Fruit fly (Drosophila melanogaster) whole organism, pupa: ENCODE data around the gene CG10948.
A peak's percentile ranks its signal among the peaks of the same experiment; 100 is the strongest.

Experiments used
- CG10348 ChIP-seq: fragments of 200-800 bp; sonication (Bioruptor generic); IDR thresholded peaks from 2 replicates; pipeline ENCODE4 v1.3.6; 2022; ENCODE audit warnings: missing biosample characterization, missing genetic modification characterization
- CG12605 ChIP-seq: fragments of 200-800 bp; sonication (Bioruptor generic); IDR thresholded peaks from 2 replicates; pipeline ENCODE4 v1.3.6; 2022; ENCODE audit warnings: missing biosample characterization, missing genetic modification characterization
- CG13204 ChIP-seq: fragments of 200-800 bp; sonication (Bioruptor generic); optimal IDR thresholded peaks from 2 replicates; lab custom pipeline; 2018; ENCODE audit warnings: missing biosample characterization, mild to moderate bottlenecking, missing genetic modification characterization, moderate library complexity
- CG14655 ChIP-seq: fragments of 200-800 bp; sonication (Bioruptor generic); optimal IDR thresholded peaks from 3 replicates; lab custom pipeline; 2017; ENCODE audit warnings: mild to moderate bottlenecking, missing biosample characterization, missing genetic modification reagents, missing genetic modification characterization
- CG15710 ChIP-seq: fragments of 200-800 bp; sonication (Bioruptor generic); optimal IDR thresholded peaks from 2 replicates; lab custom pipeline; 2018; ENCODE audit warnings: missing biosample characterization, mild to moderate bottlenecking, missing genetic modification characterization, moderate library complexity
- CG17806 ChIP-seq: fragments of 200-800 bp; sonication (Bioruptor generic); optimal IDR thresholded peaks from 2 replicates; lab custom pipeline; 2018; ENCODE audit warnings: missing biosample characterization, mild to moderate bottlenecking, missing genetic modification characterization, moderate library complexity
- CG32121 ChIP-seq: fragments of 200-800 bp; sonication (Bioruptor generic); IDR thresholded peaks from 2 replicates; pipeline ENCODE4 v1.3.6; 2022; ENCODE audit warnings: missing biosample characterization, missing genetic modification characterization
- CG34367 ChIP-seq: fragments of 200-800 bp; sonication (Bioruptor generic); optimal IDR thresholded peaks from 2 replicates; lab custom pipeline; 2018; ENCODE audit warnings: missing biosample characterization, mild to moderate bottlenecking, missing genetic modification characterization
- CG4496 ChIP-seq: fragments of 200-800 bp; sonication (Bioruptor generic); IDR thresholded peaks from 3 replicates; pipeline ENCODE4 v1.3.6; 2022; ENCODE audit warnings: missing biosample characterization, missing genetic modification characterization
- CG8159 ChIP-seq: fragments of 200-800 bp; sonication (Bioruptor generic); optimal IDR thresholded peaks from 3 replicates; lab custom pipeline; 2018; ENCODE audit warnings: missing biosample characterization, mild to moderate bottlenecking, missing genetic modification characterization, moderate library complexity
- CG8301 ChIP-seq: fragments of 200-800 bp; sonication (Bioruptor generic); optimal IDR thresholded peaks from 2 replicates; lab custom pipeline; 2018; ENCODE audit warnings: missing biosample characterization, mild to moderate bottlenecking, missing genetic modification characterization
- CG9948 ChIP-seq: fragments of 200-800 bp; sonication (Bioruptor generic); optimal IDR thresholded peaks from 2 replicates; lab custom pipeline; 2018; ENCODE audit warnings: missing biosample characterization, mild to moderate bottlenecking, missing genetic modification characterization, moderate library complexity
- D1 ChIP-seq: fragments of 200-800 bp; sonication (Bioruptor generic); optimal IDR thresholded peaks from 2 replicates; lab custom pipeline; 2018; ENCODE audit warnings: missing biosample characterization, mild to moderate bottlenecking, missing genetic modification characterization, moderate library complexity
- EcR ChIP-seq: fragments of 200-800 bp; sonication (Bioruptor generic); optimal IDR thresholded peaks from 3 replicates; lab custom pipeline; 2019; ENCODE audit warnings: missing biosample characterization, missing genetic modification characterization, mild to moderate bottlenecking, moderate library complexity, missing genetic modification reagents
- Ets98B ChIP-seq: fragments of 200-800 bp; sonication (Bioruptor generic); IDR thresholded peaks from 2 replicates; pipeline ENCODE4 v1.3.6; 2022; ENCODE audit warnings: missing biosample characterization, missing genetic modification characterization
- Pif1A ChIP-seq: fragments of 200-800 bp; sonication (Bioruptor generic); optimal IDR thresholded peaks from 3 replicates; lab custom pipeline; 2016; ENCODE audit warnings: missing biosample characterization, missing genetic modification characterization
- Pif1B ChIP-seq: fragments of 200-800 bp; sonication (Bioruptor generic); optimal IDR thresholded peaks from 3 replicates; lab custom pipeline; 2016; ENCODE audit warnings: missing biosample characterization, missing genetic modification characterization
- Snoo ChIP-seq: fragments of 200-800 bp; sonication (Bioruptor generic); optimal IDR thresholded peaks from 3 replicates; lab custom pipeline; 2017; ENCODE audit warnings: missing biosample characterization, mild to moderate bottlenecking, missing genetic modification characterization, inconsistent platforms
- fd96Ca ChIP-seq: fragments of 200-800 bp; sonication (Bioruptor generic); IDR thresholded peaks from 3 replicates; pipeline ENCODE4 v1.3.6; 2022; ENCODE audit warnings: missing biosample characterization, missing genetic modification characterization
- gl ChIP-seq: fragments of 200-800 bp; sonication (Bioruptor generic); optimal IDR thresholded peaks from 2 replicates; lab custom pipeline; 2018; ENCODE audit warnings: missing biosample characterization, mild to moderate bottlenecking, missing genetic modification characterization
- rn ChIP-seq: fragments of 200-800 bp; sonication (Bioruptor generic); IDR thresholded peaks from 2 replicates; pipeline ENCODE4 v1.3.6; 2022; ENCODE audit warnings: missing biosample characterization, missing genetic modification characterization

The CG10948 gene

DNA sequence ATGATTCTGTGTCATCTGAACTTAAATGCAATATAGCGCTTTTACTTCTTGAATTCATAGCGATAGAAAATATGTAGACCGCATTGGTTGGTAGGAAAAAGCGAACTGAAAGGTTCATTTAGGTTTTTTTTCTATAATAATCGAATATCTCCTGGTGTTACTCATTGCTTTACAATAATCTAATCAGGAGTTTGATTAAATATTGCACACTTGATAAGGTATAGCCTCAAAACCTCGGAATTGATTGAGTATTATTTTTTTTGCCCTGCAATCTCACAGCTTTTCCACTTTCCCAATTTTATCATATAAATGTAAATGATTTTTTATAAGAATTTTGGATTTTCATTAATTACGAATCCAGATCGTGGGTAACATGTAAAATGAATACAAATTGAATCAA lies 12.9 kb upstream of the CG10948 start, which contains the start of gene CG10943:
TSS of gene CG10943 (minus strand) at position 101 of the 400 bp plus-strand sequence.
- no peak for TF ChIP-seq CG17806 (tag; lab: Kevin White, UChicago)
- no peak for TF ChIP-seq Snoo
- no peak for TF ChIP-seq CG4496 (GFP tag; lab: Robert Waterston, UW)
- no peak for TF ChIP-seq EcR (GFP tag; lab: Kevin White, UChicago)
- TF ChIP-seq CG8301 (tag; lab: Kevin White, UChicago): no peak
- TF ChIP-seq CG34367 (tag; lab: Kevin White, UChicago): no peak
- TF ChIP-seq CG14655 (GFP tag; lab: Kevin White, UChicago): no peak
- TF ChIP-seq CG12605 (GFP tag; lab: Robert Waterston, UW): no peak
- TF ChIP-seq, all 21 proteins: peak for 0

DNA sequence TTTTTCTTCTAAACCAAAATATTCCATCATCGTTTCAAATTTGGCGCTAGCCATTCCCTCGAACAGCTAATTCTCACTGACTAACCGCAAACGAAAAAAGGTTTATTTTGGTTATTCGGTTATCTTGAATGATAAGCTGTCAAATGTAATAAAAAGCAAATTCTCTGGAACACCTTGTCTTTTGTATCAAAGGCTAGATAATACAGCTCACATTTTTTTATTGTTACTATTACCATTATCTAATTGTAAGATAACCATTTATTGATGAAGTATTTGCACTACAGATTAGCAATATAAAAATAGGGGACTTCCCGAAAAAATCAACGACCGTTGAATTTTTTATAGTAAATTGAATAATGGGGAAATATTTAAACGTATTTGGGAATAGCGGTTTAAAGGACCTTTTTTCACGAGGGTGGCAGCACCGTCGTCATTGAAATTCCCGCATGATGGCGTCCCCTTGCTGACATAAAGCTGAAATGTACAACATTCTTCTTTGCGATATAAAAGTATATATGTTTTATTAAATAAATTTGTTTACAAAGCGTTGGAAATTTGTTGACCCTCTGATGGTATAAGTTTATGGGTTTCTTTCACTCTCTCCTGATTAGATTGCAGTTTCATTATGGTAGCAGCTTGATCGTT lies 11.5 kb upstream of the CG10948 start, which contains the start of gene CG32107:
TSS of gene CG32107 (minus strand) at position 51 of the 645 bp plus-strand sequence.
- TF ChIP-seq CG17806 (tag; lab: Kevin White, UChicago): no peak
- peak; percentile 5 for TF ChIP-seq D1 (tag; lab: Kevin White, UChicago)

DNA sequence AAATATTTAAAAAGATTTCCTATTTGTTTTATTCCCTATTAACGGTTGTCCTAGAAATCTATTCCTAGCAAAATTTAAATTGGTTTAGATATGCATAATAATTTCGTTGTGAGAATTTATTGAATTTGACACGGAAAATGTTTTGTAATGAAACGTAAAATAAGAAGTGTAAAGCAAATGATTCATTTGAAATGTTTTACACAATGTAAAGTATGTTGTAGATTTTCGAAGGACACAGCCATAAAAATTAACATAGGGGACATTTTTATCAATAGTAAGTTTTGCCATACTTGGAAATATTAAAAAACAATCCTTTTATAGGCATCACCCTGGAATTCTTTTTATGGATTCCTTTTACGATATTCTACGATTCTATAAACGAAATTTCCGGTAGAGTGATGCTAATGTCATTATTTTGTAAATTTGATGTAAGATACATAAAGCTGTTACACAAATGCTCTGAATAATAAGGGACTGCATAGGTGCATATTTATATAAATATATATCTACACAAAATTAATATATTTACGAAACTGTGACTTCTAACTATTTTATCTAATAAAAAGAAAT lies 7.7 kb upstream of the CG10948 start:
- TF ChIP-seq EcR (GFP tag; lab: Kevin White, UChicago) (no peak), Pif1A (GFP tag; lab: Kevin White, UChicago) (no peak), CG4496 (GFP tag; lab: Robert Waterston, UW) (no peak), rn (GFP tag; lab: Robert Waterston, UW) (no peak), CG13204 (GFP tag; lab: Kevin White, UChicago) (no peak), CG8301 (tag; lab: Kevin White, UChicago) (no peak), Snoo (no peak), CG8159 (no peak), Pif1B (no peak), Ets98B (no peak), D1 (tag; lab: Kevin White, UChicago) (no peak), CG10348 (no peak), CG17806 (tag; lab: Kevin White, UChicago) (no peak), CG14655 (GFP tag; lab: Kevin White, UChicago) (no peak), CG9948 (tag; lab: Kevin White, UChicago) (no peak), CG12605 (GFP tag; lab: Robert Waterston, UW) (no peak), CG34367 (tag; lab: Kevin White, UChicago) (no peak), fd96Ca (no peak)

DNA sequence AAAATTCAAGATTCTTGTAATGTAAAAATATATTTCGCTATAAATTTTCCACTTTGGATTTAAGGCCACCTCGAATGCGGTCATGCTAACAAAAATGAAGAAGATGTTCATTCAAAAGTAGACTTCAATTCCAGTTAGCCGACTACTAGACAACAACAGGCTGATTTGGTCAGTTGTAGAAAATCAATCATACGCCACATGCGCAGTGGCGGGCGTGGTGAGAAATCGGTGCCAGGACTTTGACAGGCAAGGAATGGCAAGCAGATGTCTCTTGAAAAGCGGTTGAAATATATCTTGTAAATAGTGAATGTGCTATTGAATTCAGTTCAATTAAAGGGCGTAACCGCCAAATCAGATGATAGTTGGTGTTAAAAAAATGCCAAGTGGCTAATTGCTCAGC lies 3.5 kb upstream of the CG10948 start, which contains the start of gene Ent3:
TSS of gene Ent3 (plus strand) at position 224 of the 400 bp plus-strand sequence.
- TF ChIP-seq CG17806 (tag; lab: Kevin White, UChicago) (no peak), CG8301 (tag; lab: Kevin White, UChicago) (no peak), CG34367 (tag; lab: Kevin White, UChicago) (no peak), rn (GFP tag; lab: Robert Waterston, UW) (no peak), CG10348 (no peak), CG9948 (tag; lab: Kevin White, UChicago) (no peak), CG4496 (GFP tag; lab: Robert Waterston, UW) (no peak), Pif1A (GFP tag; lab: Kevin White, UChicago) (no peak), CG15710 (no peak)
- TF ChIP-seq, all 21 proteins: peak for 0

DNA sequence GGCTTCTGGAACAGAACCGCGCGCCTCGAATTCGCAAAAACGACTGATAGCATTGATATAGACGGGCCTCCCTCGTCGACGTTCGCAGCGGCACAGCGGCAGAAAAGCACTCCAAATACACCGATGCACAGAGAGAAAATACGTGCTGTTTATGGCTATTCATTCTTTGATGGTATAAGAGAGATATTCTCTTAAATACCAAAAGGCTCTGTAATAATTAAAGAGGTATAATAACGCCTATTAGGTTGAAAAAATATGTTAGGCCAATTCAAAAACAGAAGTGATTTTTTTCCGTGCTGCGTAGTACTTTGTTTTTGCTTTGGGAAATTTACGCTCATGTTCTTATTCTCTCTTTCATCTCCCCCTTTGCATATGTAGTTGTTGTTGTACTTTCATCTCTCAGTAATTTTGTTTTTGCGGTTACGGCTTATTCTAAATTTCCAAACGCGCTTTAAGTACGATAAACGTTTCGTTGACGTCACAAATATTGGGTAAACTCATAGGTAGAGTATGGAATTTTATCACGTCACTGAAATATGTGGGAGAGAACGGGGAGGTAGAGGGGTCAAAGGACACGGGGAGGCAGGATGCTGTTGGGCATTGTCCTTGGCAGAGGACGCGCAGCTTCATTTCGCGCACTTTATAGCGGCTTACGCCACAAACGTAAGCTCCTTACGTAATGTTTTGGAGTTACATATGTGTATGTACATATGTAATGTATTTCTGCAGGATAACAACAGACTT lies 6.7 kb downstream of the CG10948 start, which contains the start of gene nebu:
TSS of gene nebu (minus strand) at position 51 of the 744 bp plus-strand sequence.
- TF ChIP-seq CG4496 (GFP tag; lab: Robert Waterston, UW): peak; percentile 99
- TF ChIP-seq CG8159: peak; percentile 98
- peak; percentile 95 for TF ChIP-seq Pif1B
- peak; percentile 94 for TF ChIP-seq gl (tag; lab: Kevin White, UChicago)
- peak; percentile 98 for TF ChIP-seq CG32121 (GFP tag; lab: Robert Waterston, UW)
- peak; percentile 28 for TF ChIP-seq EcR (GFP tag; lab: Kevin White, UChicago)
- TF ChIP-seq rn (GFP tag; lab: Robert Waterston, UW): peak; percentile 95
- TF ChIP-seq CG14655 (GFP tag; lab: Kevin White, UChicago): peak; percentile 97
- TF ChIP-seq CG13204 (GFP tag; lab: Kevin White, UChicago): no peak
- TF ChIP-seq CG8301 (tag; lab: Kevin White, UChicago): peak; percentile 95
- TF ChIP-seq CG10348: peak; percentile 91
- peak; percentile 96 for TF ChIP-seq CG9948 (tag; lab: Kevin White, UChicago)
- TF ChIP-seq fd96Ca: no peak; the same call in none of the 3 replicates
- TF ChIP-seq Ets98B: peak; percentile 98
- peak; percentile 98 for TF ChIP-seq CG17806 (tag; lab: Kevin White, UChicago)
- peak; percentile 98 for TF ChIP-seq Snoo
- TF ChIP-seq CG34367 (tag; lab: Kevin White, UChicago): peak; percentile 97
- TF ChIP-seq Pif1A (GFP tag; lab: Kevin White, UChicago): peak; percentile 98
- TF ChIP-seq D1 (tag; lab: Kevin White, UChicago): peak; percentile 95
- peak; percentile 97 for TF ChIP-seq CG15710
- TF ChIP-seq CG12605 (GFP tag; lab: Robert Waterston, UW): peak; percentile 96
- TF ChIP-seq, all 21 proteins: peak for 19
